Fruit fly (Drosophila melanogaster): ENCODE results near the gene Alg7.
"Not testable (repeated sequence)": the region's sequence is repeated elsewhere in the genome, so short reads cannot be mapped to it uniquely, and the experiment has no call there.

DNA sequence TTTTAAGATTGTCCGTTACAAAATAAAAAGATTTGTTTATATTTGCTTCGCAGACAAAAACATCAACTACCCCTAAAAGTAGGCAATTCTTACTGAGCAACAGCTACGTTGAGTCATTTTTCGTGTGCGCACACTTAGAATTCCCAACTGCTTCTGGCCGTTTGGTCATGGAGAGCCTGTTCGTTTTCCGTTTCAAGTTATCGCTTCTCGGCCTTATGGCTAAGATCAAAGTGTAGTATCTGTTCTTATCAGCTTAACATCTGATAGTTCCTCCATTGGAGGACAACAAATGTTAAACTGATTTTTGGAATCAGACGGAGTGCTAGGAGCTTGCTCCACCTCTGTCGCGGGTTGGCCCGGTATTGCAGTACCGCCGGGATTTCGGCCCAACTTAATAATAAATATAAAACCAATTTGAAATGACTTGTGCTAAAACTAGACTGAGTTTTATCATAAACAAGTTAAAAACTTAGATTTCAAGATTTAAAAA, 36.6 kb downstream of the Alg7 start:
- TF ChIP-seq psq (GFP tag; optimal IDR thresholded peaks at IDR 0.05) (peak; percentile 9), Hnf4 (GFP tag; optimal IDR thresholded peaks at IDR 0.05) (peak; percentile 82), OdsH (GFP tag; optimal IDR thresholded peaks at IDR 0.05) (peak; percentile 25)
- not testable (repeated sequence) for TF ChIP-seq CG32264 (GFP tag; optimal IDR thresholded peaks at IDR 0.05); CrebA (GFP tag; optimal IDR thresholded peaks at IDR 0.05; ENCODE audit: borderline replicate concordance); Abd-B (GFP tag; optimal IDR thresholded peaks at IDR 0.05); dsf (GFP tag; optimal IDR thresholded peaks at IDR 0.05; ENCODE audit: borderline replicate concordance)
